Worm (Caenorhabditis elegans): ENCODE measurements around the gene ykt-6.

Gene ykt-6

DNA sequence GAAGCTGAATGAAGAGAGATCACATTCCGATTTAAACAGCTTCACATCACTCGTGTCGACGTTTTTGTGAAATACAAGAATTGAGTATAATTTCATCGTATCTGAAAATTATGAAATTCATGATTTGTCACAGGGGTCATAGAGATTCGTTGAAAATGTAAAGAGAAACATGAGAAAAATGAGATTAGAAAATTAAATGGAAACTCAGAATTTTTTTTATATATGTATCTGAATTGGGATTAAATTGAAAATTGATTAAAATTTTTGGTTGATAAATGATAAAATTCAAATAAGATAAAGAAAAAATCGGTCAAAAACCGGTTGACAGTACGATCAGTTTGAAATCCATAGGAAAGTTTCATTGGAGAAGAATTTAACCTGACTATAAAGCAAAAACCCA, at the start of gene ykt-6:
Gene ykt-6, minus strand, starts transcription at position 101 of the 400 bp plus-strand sequence.
- TF ChIP-seq sea-1 (GFP tag; conservative IDR thresholded peaks at IDR 0.05) (no peak), aly-1 (tag; optimal IDR thresholded peaks at IDR 0.05) (no peak), F13C5.2 (tag; optimal IDR thresholded peaks at IDR 0.05) (no peak), ama-1 (optimal IDR thresholded peaks at IDR 0.05) (no peak), ets-7 (tag; optimal IDR thresholded peaks at IDR 0.05) (no peak), ceh-36 (tag; optimal IDR thresholded peaks at IDR 0.05) (no peak), tra-4 (tag; optimal IDR thresholded peaks at IDR 0.05) (no peak), hmbx-1 (tag; optimal IDR thresholded peaks at IDR 0.05) (no peak), tbx-11 (GFP tag; IDR thresholded peaks at IDR 0.05) (no peak), tbx-37 (GFP tag; conservative IDR thresholded peaks at IDR 0.05) (no peak), flt-1 (GFP tag; IDR thresholded peaks at IDR 0.05) (no peak), scrt-1 (GFP tag; IDR thresholded peaks at IDR 0.05) (no peak), B0310.2 (tag; optimal IDR thresholded peaks at IDR 0.05) (no peak), hnd-1 (tag; optimal IDR thresholded peaks at IDR 0.05) (no peak), ceh-13 (GFP tag; optimal IDR thresholded peaks at IDR 0.05) (no peak), hmg-4 (GFP tag; optimal IDR thresholded peaks at IDR 0.05) (no peak)

DNA sequence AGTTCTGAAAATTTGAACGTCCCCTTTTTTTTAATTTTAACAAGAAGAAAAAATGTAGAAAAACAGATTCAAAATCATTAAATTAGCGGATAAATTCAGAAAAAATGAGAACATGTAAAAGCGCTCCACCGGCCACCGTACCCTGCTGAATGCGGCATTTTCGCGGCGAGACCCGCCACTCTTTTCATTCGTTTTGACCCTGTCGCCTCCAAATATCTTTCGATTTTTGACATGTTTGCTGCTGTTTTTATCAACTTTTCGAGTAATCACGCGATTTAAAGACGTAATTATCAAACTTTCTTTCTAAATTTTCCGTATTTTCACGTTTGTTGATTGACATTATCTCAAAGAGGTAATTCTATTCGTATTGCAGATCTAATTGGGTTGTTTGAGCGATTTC, 48.8 kb upstream of the ykt-6 start, which contains the start of gene gsp-2:
Gene gsp-2, plus strand, starts transcription at position 374 of the 400 bp plus-strand sequence.
- TF ChIP-seq hmg-4 (GFP tag; optimal IDR thresholded peaks at IDR 0.05) (peak; percentile 10), sea-1 (GFP tag; conservative IDR thresholded peaks at IDR 0.05) (no peak)

DNA sequence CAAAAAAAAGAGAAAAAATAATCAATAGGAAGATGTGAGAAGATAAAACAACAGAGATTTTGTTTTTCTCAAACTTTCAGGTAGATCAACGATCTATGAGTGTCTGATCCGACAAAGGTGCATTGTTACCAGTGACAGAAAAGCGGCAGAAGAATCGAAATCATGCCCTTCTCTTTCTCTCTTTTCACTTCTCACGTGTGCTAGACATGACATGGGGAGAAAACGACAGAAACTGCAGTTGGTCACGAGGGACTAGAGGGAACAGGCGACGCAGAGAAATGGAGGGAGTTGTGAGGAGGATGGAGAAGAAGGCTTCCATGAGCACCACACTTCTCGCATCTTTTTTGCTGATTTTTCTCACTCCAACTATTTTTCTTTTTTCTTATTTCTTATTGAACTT, 47.8 kb upstream of the ykt-6 start, which contains the start of gene F56C9.10:
Gene F56C9.10, minus strand, starts transcription at position 97 of the 400 bp plus-strand sequence.
- TF ChIP-seq flt-1 (GFP tag; IDR thresholded peaks at IDR 0.05) (no peak), pes-1 (GFP tag; IDR thresholded peaks at IDR 0.05) (no peak), tbx-37 (GFP tag; conservative IDR thresholded peaks at IDR 0.05) (no peak), hmg-4 (GFP tag; optimal IDR thresholded peaks at IDR 0.05) (peak; percentile 40), tra-4 (tag; optimal IDR thresholded peaks at IDR 0.05) (no peak), hnd-1 (tag; optimal IDR thresholded peaks at IDR 0.05) (no peak), F13C5.2 (tag; optimal IDR thresholded peaks at IDR 0.05) (peak; percentile 25), sea-1 (GFP tag; conservative IDR thresholded peaks at IDR 0.05) (no peak), B0310.2 (tag; optimal IDR thresholded peaks at IDR 0.05) (no peak)

DNA sequence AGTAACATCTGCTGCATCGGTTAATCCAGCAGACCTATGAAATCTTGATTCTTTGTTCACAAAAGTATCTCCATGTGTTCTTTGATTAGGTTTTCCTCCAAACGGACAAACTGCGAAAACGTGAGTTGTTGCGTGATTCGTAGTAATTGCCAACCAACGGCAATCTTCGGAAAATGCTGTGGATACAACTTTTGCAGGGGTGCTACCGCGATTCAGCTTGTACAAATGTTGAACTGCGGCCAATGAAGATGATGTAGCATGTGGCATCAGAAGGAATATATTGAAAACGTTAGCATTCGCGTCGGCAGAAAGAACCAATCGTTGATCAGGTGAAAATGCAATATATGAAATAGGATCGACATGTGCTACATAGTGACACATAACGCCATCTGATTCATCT, 44.3 kb upstream of the ykt-6 start:
- TF ChIP-seq scrt-1 (GFP tag; IDR thresholded peaks at IDR 0.05) (no peak), ets-7 (tag; optimal IDR thresholded peaks at IDR 0.05) (no peak), flt-1 (GFP tag; IDR thresholded peaks at IDR 0.05) (no peak), ceh-13 (GFP tag; optimal IDR thresholded peaks at IDR 0.05) (no peak), pes-1 (GFP tag; IDR thresholded peaks at IDR 0.05) (no peak), aly-1 (tag; optimal IDR thresholded peaks at IDR 0.05) (no peak), sea-1 (GFP tag; conservative IDR thresholded peaks at IDR 0.05) (no peak), F13C5.2 (tag; optimal IDR thresholded peaks at IDR 0.05) (no peak), ama-1 (optimal IDR thresholded peaks at IDR 0.05) (no peak), hmg-4 (GFP tag; optimal IDR thresholded peaks at IDR 0.05) (no peak), tbx-37 (GFP tag; conservative IDR thresholded peaks at IDR 0.05) (no peak), hmbx-1 (tag; optimal IDR thresholded peaks at IDR 0.05) (no peak), ceh-36 (tag; optimal IDR thresholded peaks at IDR 0.05) (no peak), B0310.2 (tag; optimal IDR thresholded peaks at IDR 0.05) (no peak)

DNA sequence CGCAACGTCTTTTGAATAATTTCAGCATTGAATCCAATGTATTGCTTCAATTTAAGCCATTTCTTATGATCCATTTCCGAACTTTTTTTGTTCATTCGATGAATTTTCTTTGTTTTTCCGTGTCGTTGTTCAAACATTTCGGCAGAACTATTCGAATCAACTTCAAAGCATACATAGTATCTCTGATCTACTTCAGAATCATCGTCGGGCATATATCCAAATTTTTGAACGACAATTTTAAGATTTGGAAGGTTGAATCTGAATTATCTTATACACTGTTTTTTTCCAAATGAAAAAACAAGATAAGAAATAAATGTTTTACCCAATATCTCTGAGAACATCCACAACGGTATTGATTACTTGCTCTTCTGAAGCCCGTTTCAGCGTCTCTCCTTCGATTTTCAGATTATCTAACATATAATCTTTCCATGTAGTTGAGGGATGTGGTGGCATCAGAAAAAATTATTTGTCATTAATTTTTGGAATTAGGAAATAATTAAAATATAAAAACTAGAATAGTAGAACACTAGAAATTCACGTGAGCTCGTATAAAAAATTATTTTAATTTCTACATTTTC, 41.8 kb upstream of the ykt-6 start, which contains the start of gene lab-2:
Gene lab-2, minus strand, starts transcription at position 453 of the 578 bp plus-strand sequence.
- TF ChIP-seq F13C5.2 (tag; optimal IDR thresholded peaks at IDR 0.05) (no peak), tbx-11 (GFP tag; IDR thresholded peaks at IDR 0.05) (no peak), tra-4 (tag; optimal IDR thresholded peaks at IDR 0.05) (no peak), ama-1 (optimal IDR thresholded peaks at IDR 0.05) (no peak), ceh-36 (tag; optimal IDR thresholded peaks at IDR 0.05) (no peak), scrt-1 (GFP tag; IDR thresholded peaks at IDR 0.05) (no peak)

DNA sequence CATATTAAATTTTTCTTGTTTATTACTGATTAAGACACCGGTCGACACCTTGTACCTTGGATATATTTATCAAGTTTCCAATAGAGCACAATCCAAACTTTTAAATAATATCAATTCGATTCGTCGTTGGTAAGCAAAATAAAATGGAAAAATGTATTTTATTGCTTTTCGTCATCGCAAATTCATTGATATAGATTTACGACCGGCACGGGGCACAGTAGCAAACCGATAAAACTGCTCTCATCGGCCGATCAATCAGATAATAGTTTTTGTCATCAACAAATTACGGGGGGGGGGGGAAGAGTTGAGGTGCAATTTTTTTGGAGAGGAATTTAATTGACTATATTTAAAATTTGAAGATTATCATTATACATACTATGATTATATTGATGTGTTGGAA, 35.9 kb upstream of the ykt-6 start:
- TF ChIP-seq ama-1 (optimal IDR thresholded peaks at IDR 0.05) (no peak), tbx-37 (GFP tag; conservative IDR thresholded peaks at IDR 0.05) (no peak), hnd-1 (tag; optimal IDR thresholded peaks at IDR 0.05) (no peak), B0310.2 (tag; optimal IDR thresholded peaks at IDR 0.05) (no peak), tbx-11 (GFP tag; IDR thresholded peaks at IDR 0.05) (no peak), flt-1 (GFP tag; IDR thresholded peaks at IDR 0.05) (no peak), sea-1 (GFP tag; conservative IDR thresholded peaks at IDR 0.05) (no peak), ceh-36 (tag; optimal IDR thresholded peaks at IDR 0.05) (no peak), F13C5.2 (tag; optimal IDR thresholded peaks at IDR 0.05) (no peak), hmbx-1 (tag; optimal IDR thresholded peaks at IDR 0.05) (no peak), ceh-13 (GFP tag; optimal IDR thresholded peaks at IDR 0.05) (no peak), hmg-4 (GFP tag; optimal IDR thresholded peaks at IDR 0.05) (no peak), scrt-1 (GFP tag; IDR thresholded peaks at IDR 0.05) (no peak), aly-1 (tag; optimal IDR thresholded peaks at IDR 0.05) (no peak), tra-4 (tag; optimal IDR thresholded peaks at IDR 0.05) (no peak), ets-7 (tag; optimal IDR thresholded peaks at IDR 0.05) (no peak), pes-1 (GFP tag; IDR thresholded peaks at IDR 0.05) (no peak)

DNA sequence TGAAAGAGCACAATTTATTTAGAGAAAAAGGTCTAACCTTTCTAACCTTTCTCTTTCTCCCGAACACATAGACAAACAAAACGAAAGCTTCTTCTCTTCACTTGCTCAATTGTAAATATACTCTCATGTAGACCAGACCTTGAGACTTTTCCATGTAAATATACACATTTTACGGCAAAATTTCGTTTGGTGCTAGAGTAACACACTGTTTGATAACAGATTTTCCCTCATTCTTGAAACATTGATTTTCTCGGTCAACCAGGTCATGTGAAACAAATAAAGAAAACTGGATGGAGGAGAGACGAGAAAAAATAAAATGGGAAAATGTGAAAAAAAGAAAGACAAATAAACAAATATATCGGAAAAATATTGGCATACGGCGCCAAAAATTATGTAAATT, 34.6 kb upstream of the ykt-6 start:
- no peak for TF ChIP-seq hmg-4 (GFP tag; optimal IDR thresholded peaks at IDR 0.05)
- no peak for TF ChIP-seq hnd-1 (tag; optimal IDR thresholded peaks at IDR 0.05)

DNA sequence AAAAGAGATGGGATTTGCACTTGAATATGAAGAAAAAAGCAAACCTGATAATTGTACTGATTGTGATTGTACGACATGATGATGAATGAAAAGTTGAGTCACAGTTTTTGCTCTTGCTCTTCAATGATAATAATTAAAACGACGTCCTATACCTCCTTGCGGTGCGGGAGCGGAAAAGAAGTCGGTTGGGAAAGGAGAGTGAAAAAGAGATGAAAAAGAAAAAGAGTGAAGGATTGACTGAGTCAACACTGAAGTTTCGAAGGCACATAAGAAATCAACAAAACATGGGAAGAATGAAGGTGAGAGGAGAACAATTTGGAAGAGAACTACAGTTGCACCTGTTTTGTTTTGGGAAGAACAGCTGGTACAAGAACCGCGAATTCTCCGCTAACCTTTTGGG, 32.0 kb upstream of the ykt-6 start, which contains the start of gene F56C9.8:
Gene F56C9.8, minus strand, starts transcription at position 120 of the 400 bp plus-strand sequence.
- TF ChIP-seq scrt-1 (GFP tag; IDR thresholded peaks at IDR 0.05) (no peak), tbx-11 (GFP tag; IDR thresholded peaks at IDR 0.05) (no peak), ceh-36 (tag; optimal IDR thresholded peaks at IDR 0.05) (no peak), F13C5.2 (tag; optimal IDR thresholded peaks at IDR 0.05) (no peak), tra-4 (tag; optimal IDR thresholded peaks at IDR 0.05) (no peak), hmg-4 (GFP tag; optimal IDR thresholded peaks at IDR 0.05) (no peak), pes-1 (GFP tag; IDR thresholded peaks at IDR 0.05) (no peak), sea-1 (GFP tag; conservative IDR thresholded peaks at IDR 0.05) (no peak), hmbx-1 (tag; optimal IDR thresholded peaks at IDR 0.05) (no peak), tbx-37 (GFP tag; conservative IDR thresholded peaks at IDR 0.05) (no peak)
